Worm (Caenorhabditis elegans) whole organism, L1 larva: ENCODE data around the gene B0507.3.

Source experiments
- C04F5.9 ChIP-seq: sonication (generic microtip); optimal IDR thresholded peaks from 2 replicates; lab custom pipeline; 2016; ENCODE audit warnings: missing genetic modification characterization, missing compliant biosample characterization
- C34B4.2 ChIP-seq: sonication (generic microtip); optimal IDR thresholded peaks from 2 replicates; lab custom pipeline; 2017; ENCODE audit warnings: mild to moderate bottlenecking, missing genetic modification characterization, missing compliant biosample characterization
- F16B12.6 ChIP-seq: fragments of 150-350 bp; optimal IDR thresholded peaks from 2 replicates; lab custom pipeline; 2014; ENCODE audit warnings: missing biosample characterization, missing genetic modification characterization
- Y116A8C.19 ChIP-seq: sonication (generic microtip); optimal IDR thresholded peaks from 2 replicates; lab custom pipeline; 2016; ENCODE audit warnings: missing compliant biosample characterization, missing genetic modification characterization, borderline replicate concordance
- aha-1 ChIP-seq: fragments of 150-350 bp; optimal IDR thresholded peaks from 2 replicates; lab custom pipeline; 2014; ENCODE audit warnings: missing biosample characterization, missing genetic modification characterization
- aly-2 ChIP-seq: fragments of 150-350 bp; optimal IDR thresholded peaks from 2 replicates; lab custom pipeline; 2014; ENCODE audit warnings: missing biosample characterization, missing genetic modification characterization
- blmp-1 ChIP-seq: fragments of 150-350 bp; optimal IDR thresholded peaks from 2 replicates; lab custom pipeline; 2014; ENCODE audit warnings: missing biosample characterization, missing genetic modification characterization
- ceh-63 ChIP-seq: fragments of 200-800 bp; sonication (Bioruptor generic); optimal IDR thresholded peaks from 2 replicates; lab custom pipeline; 2018; ENCODE audit warnings: mild to moderate bottlenecking, missing genetic modification characterization, missing compliant biosample characterization
- ceh-82 ChIP-seq, 3 experiments: fragments of 150-350 bp in 1 of 3; sonication (generic microtip) in 2 of 3; optimal IDR thresholded peaks; 2 replicates each; lab custom pipeline; 2014 to 2017; ENCODE audit warnings: missing biosample characterization in 3 of 3, missing genetic modification characterization in 3 of 3
- ceh-88 ChIP-seq: fragments of 200-800 bp; sonication (Bioruptor generic); IDR thresholded peaks from 2 replicates; pipeline ENCODE4 v1.3.6; 2022; ENCODE audit warnings: missing genetic modification characterization, missing compliant biosample characterization
- ceh-90 ChIP-seq: sonication (generic microtip); optimal IDR thresholded peaks from 2 replicates; lab custom pipeline; 2016; ENCODE audit warnings: missing genetic modification characterization, missing compliant biosample characterization
- dsc-1 ChIP-seq: sonication (generic microtip); optimal IDR thresholded peaks from 2 replicates; lab custom pipeline; 2016; ENCODE audit warnings: mild to moderate bottlenecking, missing genetic modification characterization, missing compliant biosample characterization
- efl-1 ChIP-seq, 4 experiments: fragments of 150-350 bp; optimal IDR thresholded peaks in 3 of 4; peaks in 1 of 4; 1 replicate in 1 of 4; 2 replicates in 3 of 4; lab custom pipeline; 2014; ENCODE audit warnings: missing biosample characterization in 2 of 4, missing genetic modification characterization in 2 of 4, missing genetic modification reagents in 2 of 4
- efl-3 ChIP-seq: fragments of 200-800 bp; sonication (Bioruptor generic); optimal IDR thresholded peaks from 2 replicates; lab custom pipeline; 2018; ENCODE audit warnings: mild to moderate bottlenecking, missing genetic modification characterization, missing compliant biosample characterization
- egl-13 ChIP-seq: sonication (generic microtip); optimal IDR thresholded peaks from 2 replicates; lab custom pipeline; 2016; ENCODE audit warnings: missing genotype, missing genetic modification reagents, missing genetic modification characterization, missing compliant biosample characterization
- ets-5 ChIP-seq: fragments of 200-800 bp; sonication (Bioruptor generic); IDR thresholded peaks from 2 replicates; pipeline ENCODE4 v1.3.6; 2022; ENCODE audit warnings: missing genetic modification characterization, missing compliant biosample characterization
- fkh-4 ChIP-seq: sonication (generic microtip); optimal IDR thresholded peaks from 2 replicates; lab custom pipeline; 2016; ENCODE audit warnings: missing compliant biosample characterization, missing genetic modification characterization, borderline replicate concordance
- fkh-8 ChIP-seq: sonication (generic microtip); optimal IDR thresholded peaks from 2 replicates; lab custom pipeline; 2016; ENCODE audit warnings: mild to moderate bottlenecking, missing genetic modification characterization, missing compliant biosample characterization
- fos-1 ChIP-seq: fragments of 150-350 bp; optimal IDR thresholded peaks from 2 replicates; lab custom pipeline; 2014; ENCODE audit warnings: missing biosample characterization, missing genetic modification characterization
- isw-1 ChIP-seq: fragments of 200-800 bp; sonication (Bioruptor generic); IDR thresholded peaks from 2 replicates; pipeline ENCODE4 v1.3.6; 2022; ENCODE audit warnings: missing genetic modification characterization, missing compliant biosample characterization
- lin-13 ChIP-seq: fragments of 150-350 bp; optimal IDR thresholded peaks from 2 replicates; lab custom pipeline; 2014; ENCODE audit warnings: missing biosample characterization, missing genetic modification reagents, missing genetic modification characterization
- lin-14 ChIP-seq: fragments of 200-800 bp; sonication (Bioruptor generic); optimal IDR thresholded peaks from 2 replicates; lab custom pipeline; 2018; ENCODE audit warnings: mild to moderate bottlenecking, missing genetic modification characterization, moderate library complexity, missing compliant biosample characterization
- lin-35 ChIP-seq, 2 experiments: fragments of 150-350 bp; optimal IDR thresholded peaks; 2 replicates each; lab custom pipeline; 2014; ENCODE audit warnings: missing biosample characterization in 2 of 2, missing genetic modification characterization in 2 of 2, missing genetic modification reagents in 2 of 2
- lin-39 ChIP-seq: fragments of 150-350 bp; optimal IDR thresholded peaks from 2 replicates; lab custom pipeline; 2014; ENCODE audit warnings: missing biosample characterization, missing genetic modification reagents, missing genetic modification characterization
- lir-3 ChIP-seq: sonication (generic microtip); optimal IDR thresholded peaks from 2 replicates; lab custom pipeline; 2016; ENCODE audit warnings: mild to moderate bottlenecking, missing genetic modification characterization, moderate library complexity, missing compliant biosample characterization; ENCODE audit not compliant: poor library complexity
- lsy-2 ChIP-seq, 2 experiments: fragments of 150-350 bp; optimal IDR thresholded peaks; 2 replicates each; lab custom pipeline; 2014; ENCODE audit warnings: missing biosample characterization in 2 of 2, missing genetic modification characterization in 2 of 2
- mab-9 ChIP-seq: fragments of 200-800 bp; sonication (Bioruptor generic); IDR thresholded peaks from 2 replicates; pipeline ENCODE4 v1.3.6; 2022; ENCODE audit warnings: missing genetic modification reagents, missing genetic modification characterization, missing compliant biosample characterization
- mdl-1 ChIP-seq, 2 experiments: fragments of 150-350 bp; optimal IDR thresholded peaks; 2 replicates each; lab custom pipeline; 2014 to 2017; ENCODE audit warnings: missing biosample characterization in 2 of 2, missing genetic modification characterization in 2 of 2, inconsistent platforms in 1 of 2
- mef-2 ChIP-seq: fragments of 150-350 bp; optimal IDR thresholded peaks from 2 replicates; lab custom pipeline; 2014; ENCODE audit warnings: missing biosample characterization, missing genetic modification characterization
- mep-1 ChIP-seq: fragments of 150-350 bp; optimal IDR thresholded peaks from 2 replicates; lab custom pipeline; 2014; ENCODE audit warnings: missing biosample characterization, missing genetic modification characterization
- nhr-11 ChIP-seq: fragments of 150-350 bp; optimal IDR thresholded peaks from 2 replicates; lab custom pipeline; 2014; ENCODE audit warnings: missing biosample characterization, missing genetic modification characterization
- nhr-19 ChIP-seq: fragments of 200-800 bp; sonication (Bioruptor generic); conservative IDR thresholded peaks from 2 replicates; pipeline ENCODE4 v1.3.6; 2022; ENCODE audit warnings: missing genetic modification characterization, missing compliant biosample characterization
- nhr-20 ChIP-seq: sonication (generic microtip); optimal IDR thresholded peaks from 2 replicates; lab custom pipeline; 2016; ENCODE audit warnings: mild to moderate bottlenecking, missing genetic modification characterization, missing compliant biosample characterization
- nhr-237 ChIP-seq: fragments of 150-350 bp; optimal IDR thresholded peaks from 2 replicates; lab custom pipeline; 2014; ENCODE audit warnings: missing biosample characterization, missing genetic modification characterization
- nhr-71 ChIP-seq: sonication (generic microtip); optimal IDR thresholded peaks from 2 replicates; lab custom pipeline; 2016; ENCODE audit warnings: mild to moderate bottlenecking, missing genetic modification characterization, moderate library complexity, missing compliant biosample characterization
- nhr-76 ChIP-seq: sonication (generic microtip); optimal IDR thresholded peaks from 2 replicates; lab custom pipeline; 2017; ENCODE audit warnings: missing biosample characterization, missing genetic modification characterization
- nhr-77 ChIP-seq: fragments of 150-350 bp; optimal IDR thresholded peaks from 2 replicates; lab custom pipeline; 2014; ENCODE audit warnings: missing biosample characterization, missing genetic modification characterization
- nhr-85 ChIP-seq: sonication (generic microtip); peaks from one replicate; lab custom pipeline; 2016; ENCODE audit warnings: missing genetic modification characterization, inconsistent platforms, missing compliant biosample characterization
- nhr-90 ChIP-seq: sonication (generic microtip); optimal IDR thresholded peaks from 2 replicates; lab custom pipeline; 2016; ENCODE audit warnings: mild to moderate bottlenecking, missing genetic modification characterization, missing compliant biosample characterization; ENCODE audit not compliant: poor library complexity
- pag-3 ChIP-seq: sonication (generic microtip); optimal IDR thresholded peaks from 2 replicates; lab custom pipeline; 2017; ENCODE audit warnings: missing genetic modification characterization, mild to moderate bottlenecking, missing compliant biosample characterization, antibody characterized with exemption, borderline replicate concordance; ENCODE audit not compliant: insufficient read depth
- pax-3 ChIP-seq: fragments of 200-800 bp; sonication (Bioruptor generic); optimal IDR thresholded peaks from 2 replicates; lab custom pipeline; 2018; ENCODE audit warnings: mild to moderate bottlenecking, missing genetic modification characterization, moderate library complexity, missing compliant biosample characterization
- rnt-1 ChIP-seq: sonication (generic microtip); optimal IDR thresholded peaks from 2 replicates; lab custom pipeline; 2016; ENCODE audit warnings: mild to moderate bottlenecking, missing genetic modification characterization, moderate library complexity, missing compliant biosample characterization
- skn-1 ChIP-seq: fragments of 150-350 bp; optimal IDR thresholded peaks from 2 replicates; lab custom pipeline; 2014; ENCODE audit warnings: missing biosample characterization, missing genetic modification characterization
- snu-23 ChIP-seq: sonication (generic microtip); optimal IDR thresholded peaks from 2 replicates; lab custom pipeline; 2016; ENCODE audit warnings: missing genetic modification characterization, missing compliant biosample characterization
- sox-4 ChIP-seq: sonication (generic microtip); optimal IDR thresholded peaks from 2 replicates; lab custom pipeline; 2016; ENCODE audit warnings: missing genetic modification characterization, missing compliant biosample characterization
- swsn-7 ChIP-seq: sonication (generic microtip); optimal IDR thresholded peaks from 2 replicates; lab custom pipeline; 2016; ENCODE audit warnings: missing genetic modification characterization, missing compliant biosample characterization
- tlp-1 ChIP-seq: fragments of 150-350 bp; optimal IDR thresholded peaks from 2 replicates; lab custom pipeline; 2014; ENCODE audit warnings: missing biosample characterization, missing genetic modification characterization
- unc-130 ChIP-seq: fragments of 150-350 bp; optimal IDR thresholded peaks from 2 replicates; lab custom pipeline; 2017; ENCODE audit warnings: missing biosample characterization, missing genetic modification characterization, inconsistent platforms
- unc-30 ChIP-seq: sonication (generic microtip); optimal IDR thresholded peaks from 2 replicates; lab custom pipeline; 2017; ENCODE audit warnings: missing biosample characterization, missing genetic modification characterization
- unc-86 ChIP-seq: sonication (generic microtip); optimal IDR thresholded peaks from 2 replicates; lab custom pipeline; 2016; ENCODE audit warnings: missing genetic modification characterization, missing compliant biosample characterization
- vab-15 ChIP-seq: sonication (generic microtip); optimal IDR thresholded peaks from 2 replicates; lab custom pipeline; 2017; ENCODE audit warnings: missing genotype, mild to moderate bottlenecking, missing genetic modification characterization, missing compliant biosample characterization
- zag-1 ChIP-seq: fragments of 150-350 bp; optimal IDR thresholded peaks from 2 replicates; lab custom pipeline; 2014; ENCODE audit warnings: missing biosample characterization, missing genetic modification characterization
- zip-4 ChIP-seq: fragments of 200-800 bp; sonication (Bioruptor generic); optimal IDR thresholded peaks from 2 replicates; lab custom pipeline; 2018; ENCODE audit warnings: mild to moderate bottlenecking, missing genetic modification characterization, moderate library complexity, missing compliant biosample characterization
- ztf-11 ChIP-seq, 2 experiments: sonication (generic microtip); optimal IDR thresholded peaks; 2 replicates each; lab custom pipeline; 2016 to 2017; ENCODE audit warnings: missing genetic modification characterization in 2 of 2, missing biosample characterization in 1 of 2, missing compliant biosample characterization in 1 of 2

Gene B0507.3

DNA sequence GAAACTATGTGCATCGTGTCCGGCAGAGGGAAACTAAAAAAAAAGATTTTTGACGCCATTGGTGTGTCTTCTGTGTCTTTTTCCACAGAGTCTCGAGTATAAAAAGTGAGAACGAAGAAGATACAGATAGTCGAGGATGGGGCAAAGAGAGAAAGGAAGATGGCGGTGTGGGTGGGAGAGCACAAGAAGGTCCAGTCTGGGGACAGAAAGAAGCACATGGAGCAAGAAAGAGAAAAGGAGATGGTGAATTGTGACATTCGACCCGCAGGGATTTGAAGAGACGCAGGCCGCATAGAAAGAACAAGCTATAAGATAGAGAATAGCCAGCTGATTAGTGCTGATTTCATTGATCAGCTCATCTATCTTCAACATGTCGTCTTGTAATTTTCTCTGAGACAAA is 33.5 kb downstream of the B0507.3 start:
- TF ChIP-seq fos-1 (tag; lab: Kevin White, UChicago): no peak
- no peak for TF ChIP-seq F16B12.6 (tag; lab: Kevin White, UChicago)
- no peak for TF ChIP-seq mdl-1 (tag; optimal IDR thresholded peaks at IDR 0.05; lab: Kevin White, UChicago)
- TF ChIP-seq lin-35 (GFP tag; optimal IDR thresholded peaks at IDR 0.05; lab: Kevin White, UChicago): no peak
- no peak for TF ChIP-seq ceh-63 (GFP tag; lab: Kevin White, UChicago)
- TF ChIP-seq nhr-20 (tag; lab: Kevin White, UChicago): peak; percentile 47
- no peak for TF ChIP-seq zip-4 (GFP tag; lab: Kevin White, UChicago)
- TF ChIP-seq unc-30: no peak
- peak; percentile 56 for TF ChIP-seq rnt-1
- no peak for TF ChIP-seq nhr-85 (tag; lab: Kevin White, UChicago)
- TF ChIP-seq ztf-11 (tag; optimal IDR thresholded peaks at IDR 0.05; lab: Kevin White, UChicago): no peak
- TF ChIP-seq tlp-1 (tag; lab: Kevin White, UChicago): no peak
- no peak for TF ChIP-seq vab-15
- TF ChIP-seq unc-86 (tag; lab: Kevin White, UChicago): no peak
- no peak for TF ChIP-seq nhr-90 (tag; lab: Kevin White, UChicago)
- TF ChIP-seq fkh-8 (tag; lab: Kevin White, UChicago): no peak
- TF ChIP-seq pag-3: no peak
- no peak for TF ChIP-seq C04F5.9 (tag; lab: Kevin White, UChicago)
- TF ChIP-seq lsy-2 (tag; optimal IDR thresholded peaks at IDR 0.05; lab: Kevin White, UChicago): peak in 1 of 2 experiments; percentile 8
- TF ChIP-seq lin-14: peak; percentile 89
- no peak for TF ChIP-seq ets-5 (GFP tag; lab: Robert Waterston, UW)
- TF ChIP-seq nhr-71 (tag; lab: Kevin White, UChicago): peak; percentile 66
- TF ChIP-seq unc-130 (tag; lab: Kevin White, UChicago): no peak
- no peak for TF ChIP-seq zag-1 (tag; lab: Kevin White, UChicago)
- TF ChIP-seq aly-2 (tag; lab: Kevin White, UChicago): no peak
- TF ChIP-seq fkh-4 (tag; lab: Kevin White, UChicago): no peak
- no peak for TF ChIP-seq egl-13 (tag; lab: Kevin White, UChicago)
- TF ChIP-seq nhr-237 (tag; lab: Kevin White, UChicago): no peak
- no peak for TF ChIP-seq ceh-90
- TF ChIP-seq sox-4 (tag; lab: Kevin White, UChicago): no peak
- TF ChIP-seq skn-1: no peak
- TF ChIP-seq blmp-1 (tag; lab: Kevin White, UChicago): no peak
- peak; percentile 47 for TF ChIP-seq nhr-19 (GFP tag; lab: Robert Waterston, UW)
- TF ChIP-seq pax-3 (tag; lab: Kevin White, UChicago): no peak
- no peak for TF ChIP-seq C34B4.2 (tag; lab: Kevin White, UChicago)
- TF ChIP-seq mef-2 (tag; lab: Kevin White, UChicago): no peak
- no peak for TF ChIP-seq lir-3 (tag; lab: Kevin White, UChicago)
- no peak for TF ChIP-seq mab-9 (GFP tag; lab: Robert Waterston, UW)
- TF ChIP-seq snu-23 (GFP tag; lab: Kevin White, UChicago): peak; percentile 27
- TF ChIP-seq efl-3 (GFP tag; lab: Kevin White, UChicago): no peak
- TF ChIP-seq ceh-82 (tag; optimal IDR thresholded peaks at IDR 0.05; lab: Kevin White, UChicago): no peak
- peak; percentile 25 for TF ChIP-seq lin-39 (tag; lab: Kevin White, UChicago)
- peak; percentile 5 for TF ChIP-seq nhr-11 (tag; lab: Kevin White, UChicago)
- peak in 1 of 2 experiments; percentile 3 for TF ChIP-seq efl-1 (optimal IDR thresholded peaks at IDR 0.05; lab: Kevin White, UChicago)
- no peak for TF ChIP-seq efl-1 (GFP tag; optimal IDR thresholded peaks at IDR 0.05 in 1 of 2; lab: Kevin White, UChicago)
- no peak for TF ChIP-seq Y116A8C.19 (tag; lab: Kevin White, UChicago)
- no peak for TF ChIP-seq nhr-76 (tag; lab: Kevin White, UChicago)
- no peak for TF ChIP-seq ceh-88
- no peak for TF ChIP-seq dsc-1
- TF ChIP-seq nhr-77 (tag; lab: Kevin White, UChicago): no peak
- peak; percentile 8 for TF ChIP-seq swsn-7
- TF ChIP-seq aha-1 (tag; lab: Kevin White, UChicago): no peak
- TF ChIP-seq lin-13 (GFP tag; lab: Kevin White, UChicago): no peak
- no peak for TF ChIP-seq mep-1 (tag; lab: Kevin White, UChicago)
- TF ChIP-seq isw-1 (GFP tag; lab: Robert Waterston, UW): no peak
